Worm (Caenorhabditis elegans) whole organism, young adult: ENCODE measurements around the gene hadb-1.

ENCODE experiments used
- attf-5 ChIP-seq: fragments of 200-800 bp; sonication (Bioruptor generic); optimal IDR thresholded peaks from 2 replicates; lab custom pipeline; 2018; ENCODE audit warnings: mild to moderate bottlenecking, missing genetic modification characterization, missing compliant biosample characterization
- cebp-1 ChIP-seq, 2 experiments: fragments of 200-800 bp in 1 of 2; sonication (Bioruptor generic) in 1 of 2; sonication (generic microtip) in 1 of 2; IDR thresholded peaks in 1 of 2; optimal IDR thresholded peaks in 1 of 2; 2 replicates each; pipeline versions ENCODE4 v1.3.6 to Lab custom; 2017 to 2022; ENCODE audit warnings: missing compliant biosample characterization in 2 of 2, missing genetic modification characterization in 2 of 2, mild to moderate bottlenecking in 1 of 2, missing genetic modification reagents in 1 of 2, moderate library complexity in 1 of 2
- ekl-4 ChIP-seq: fragments of 200-800 bp; sonication (Bioruptor generic); IDR thresholded peaks from 2 replicates; pipeline ENCODE4 v1.3.6; 2022; ENCODE audit warnings: missing genetic modification reagents, missing genetic modification characterization, missing compliant biosample characterization
- him-1 ChIP-seq: sonication (generic microtip); optimal IDR thresholded peaks from 2 replicates; lab custom pipeline; 2016; ENCODE audit warnings: missing genotype, missing genetic modification reagents, missing genetic modification characterization, missing compliant biosample characterization
- lin-35 ChIP-seq, 3 experiments: fragments of 150-350 bp in 2 of 3; sonication (generic microtip) in 1 of 3; optimal IDR thresholded peaks; 2 replicates each; lab custom pipeline; 2014 to 2018; ENCODE audit warnings: missing biosample characterization in 3 of 3, missing genetic modification characterization in 3 of 3, missing genetic modification reagents in 3 of 3
- repo-1 ChIP-seq: sonication (generic microtip); optimal IDR thresholded peaks from 2 replicates; lab custom pipeline; 2017; ENCODE audit warnings: mild to moderate bottlenecking, missing genetic modification characterization, missing compliant biosample characterization
- unc-62 ChIP-seq: fragments of 150-350 bp; optimal IDR thresholded peaks from 2 replicates; lab custom pipeline; 2014; ENCODE audit warnings: missing biosample characterization, missing genetic modification reagents, missing genetic modification characterization

DNA sequence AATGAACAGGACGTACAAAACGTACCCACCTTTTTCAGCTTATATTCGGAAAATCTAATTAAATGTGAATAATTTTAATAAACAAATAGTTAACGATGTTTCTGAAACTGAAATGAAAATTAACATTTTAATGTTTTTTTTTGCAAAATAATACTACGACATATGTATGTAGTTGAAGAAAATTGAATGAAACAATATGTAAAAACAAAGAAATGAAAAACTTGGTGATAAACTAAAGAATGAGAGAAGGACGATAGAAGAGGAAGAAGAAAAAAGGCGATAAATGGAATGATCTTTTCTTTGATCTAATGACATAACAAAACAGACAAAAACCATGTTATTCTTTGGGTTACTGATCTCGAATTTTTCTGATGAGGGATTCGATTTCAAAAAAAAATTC is 22.0 kb upstream of the hadb-1 start, which contains the start of gene B0303.11:
- TF ChIP-seq cebp-1 (GFP tag; IDR thresholded peaks at IDR 0.05; lab: Robert Waterston, UW) (no peak), cebp-1 (tag; optimal IDR thresholded peaks at IDR 0.05; lab: Kevin White, UChicago) (no peak), him-1 (tag; lab: Kevin White, UChicago) (no peak), lin-35 (GFP tag; optimal IDR thresholded peaks at IDR 0.05; lab: Kevin White, UChicago) (no peak), ekl-4 (GFP tag; lab: Robert Waterston, UW) (no peak), attf-5 (GFP tag; lab: Kevin White, UChicago) (no peak), repo-1 (no peak), unc-62 (GFP tag; lab: Kevin White, UChicago) (no peak)
